Fruit fly (Drosophila melanogaster) Kc167 (cell line): Measurements from ENCODE around the gene CG32436.

ENCODE experiments used
- Sin3A ChIP-seq: fragments of >200 bp; optimal IDR thresholded peaks from 2 replicates; lab custom pipeline; 2018; ENCODE audit warnings: missing external identifiers
- h ChIP-seq: fragments of >200 bp; optimal IDR thresholded peaks from 3 replicates; lab custom pipeline; 2018; ENCODE audit warnings: missing external identifiers
- insv ChIP-seq: fragments of >200 bp; optimal IDR thresholded peaks from 3 replicates; lab custom pipeline; 2018; ENCODE audit warnings: missing external identifiers
- psq ChIP-seq: fragments of >200 bp; optimal IDR thresholded peaks from 2 replicates; lab custom pipeline; 2017; ENCODE audit warnings: missing external identifiers
- ttk ChIP-seq: sonication (Bioruptor generic); optimal IDR thresholded peaks from 2 replicates; lab custom pipeline; 2017; ENCODE audit warnings: missing external identifiers

- TF ChIP-seq insv (lab: Kevin White, UChicago) (no peak), psq (lab: Kevin White, UChicago) (no peak), h (no peak), Sin3A (lab: Kevin White, UChicago) (no peak), ttk (lab: Kevin White, UChicago) (no peak)
Observed at dm6 chr3L:21303659-21304058, 40.2 kb upstream of the CG32436 start.
